Fruit fly (Drosophila melanogaster) whole organism, prepupa: ENCODE data around the gene CG9784.

ENCODE experiments used
- Blimp-1 ChIP-seq: fragments of 200-800 bp; sonication (Bioruptor generic); optimal IDR thresholded peaks from 3 replicates; lab custom pipeline; 2017; ENCODE audit warnings: missing biosample characterization, missing genetic modification characterization, mild to moderate bottlenecking, moderate library complexity, missing genetic modification reagents
- CG10669 ChIP-seq: fragments of 200-800 bp; sonication (Bioruptor generic); optimal IDR thresholded peaks from 3 replicates; lab custom pipeline; 2018; ENCODE audit warnings: missing biosample characterization, mild to moderate bottlenecking, missing genetic modification characterization, moderate library complexity
- CG11762 ChIP-seq: fragments of 200-800 bp; sonication (Bioruptor generic); optimal IDR thresholded peaks from 3 replicates; lab custom pipeline; 2016; ENCODE audit warnings: missing biosample characterization, missing genetic modification characterization; ENCODE audit not compliant: insufficient read depth
- CG1621 ChIP-seq: fragments of 200-800 bp; sonication (Bioruptor generic); optimal IDR thresholded peaks from 3 replicates; lab custom pipeline; 2018; ENCODE audit warnings: missing biosample characterization, mild to moderate bottlenecking, missing genetic modification characterization
- CG16779 ChIP-seq: fragments of 200-800 bp; sonication (Bioruptor generic); optimal IDR thresholded peaks from 3 replicates; lab custom pipeline; 2017; ENCODE audit warnings: missing biosample characterization, mild to moderate bottlenecking, missing genetic modification characterization
- CG3032 ChIP-seq: fragments of 200-800 bp; optimal IDR thresholded peaks from 2 replicates; lab custom pipeline; 2019; ENCODE audit warnings: missing biosample characterization, mild to moderate bottlenecking, missing genetic modification characterization, moderate library complexity
- CG31627 ChIP-seq: fragments of 200-800 bp; sonication (Bioruptor generic); optimal IDR thresholded peaks from 3 replicates; lab custom pipeline; 2016; ENCODE audit warnings: missing biosample characterization, missing genetic modification characterization
- CG32006 ChIP-seq: fragments of 200-800 bp; sonication (Bioruptor generic); optimal IDR thresholded peaks from 3 replicates; lab custom pipeline; 2017; ENCODE audit warnings: missing biosample characterization, mild to moderate bottlenecking, missing genetic modification characterization
- CG34406 ChIP-seq: fragments of 200-800 bp; sonication (Bioruptor generic); optimal IDR thresholded peaks from 3 replicates; lab custom pipeline; 2016; ENCODE audit warnings: missing biosample characterization, missing genetic modification characterization
- CG6792 ChIP-seq: fragments of 200-800 bp; sonication (Bioruptor generic); optimal IDR thresholded peaks from 3 replicates; lab custom pipeline; 2016; ENCODE audit warnings: missing biosample characterization, missing genetic modification characterization
- CG6808 ChIP-seq: fragments of 200-800 bp; sonication (Bioruptor generic); optimal IDR thresholded peaks from 3 replicates; lab custom pipeline; 2017; ENCODE audit warnings: missing biosample characterization, missing genetic modification characterization, mild to moderate bottlenecking, moderate library complexity, missing genetic modification reagents
- CG6854 ChIP-seq: fragments of 200-800 bp; sonication (Bioruptor generic); optimal IDR thresholded peaks from 2 replicates; lab custom pipeline; 2017; ENCODE audit warnings: missing biosample characterization, mild to moderate bottlenecking, missing genetic modification characterization
- CG7368 ChIP-seq: fragments of 200-800 bp; sonication (Bioruptor generic); optimal IDR thresholded peaks from 3 replicates; lab custom pipeline; 2016; ENCODE audit warnings: missing biosample characterization, missing genetic modification characterization
- CG8319 ChIP-seq: fragments of 200-800 bp; sonication (Bioruptor generic); optimal IDR thresholded peaks from 3 replicates; lab custom pipeline; 2016; ENCODE audit warnings: missing biosample characterization, missing genetic modification characterization
- CG8632 ChIP-seq: fragments of 200-800 bp; sonication (Bioruptor generic); optimal IDR thresholded peaks from 3 replicates; lab custom pipeline; 2016; ENCODE audit warnings: missing biosample characterization, missing genetic modification characterization
- Eip75B ChIP-seq: fragments of 200-800 bp; sonication (Bioruptor generic); optimal IDR thresholded peaks from 3 replicates; lab custom pipeline; 2016; ENCODE audit warnings: missing biosample characterization, missing genetic modification characterization
- Eip78C ChIP-seq: fragments of 200-800 bp; sonication (Bioruptor generic); peaks from one replicate; lab custom pipeline; 2016; ENCODE audit warnings: missing biosample characterization, missing genetic modification characterization
- Eip93F ChIP-seq: fragments of 200-800 bp; sonication (Bioruptor generic); optimal IDR thresholded peaks from 2 replicates; lab custom pipeline; 2016; ENCODE audit warnings: missing biosample characterization, mild to moderate bottlenecking, missing genetic modification characterization
- Ets96B ChIP-seq: fragments of 200-800 bp; optimal IDR thresholded peaks from 2 replicates; lab custom pipeline; 2019; ENCODE audit warnings: missing biosample characterization, mild to moderate bottlenecking, missing genetic modification characterization, moderate library complexity
- Gug ChIP-seq: fragments of 200-800 bp; sonication (Bioruptor generic); IDR thresholded peaks from 2 replicates; pipeline ENCODE4 v1.3.6; 2022; ENCODE audit warnings: missing biosample characterization, missing genetic modification characterization
- Hr38 ChIP-seq: sonication (Bioruptor generic); optimal IDR thresholded peaks from 2 replicates; lab custom pipeline; 2016; ENCODE audit warnings: missing biosample characterization, missing genetic modification characterization
- Lpt ChIP-seq: fragments of 200-800 bp; sonication (Bioruptor generic); optimal IDR thresholded peaks from 3 replicates; lab custom pipeline; 2016; ENCODE audit warnings: missing biosample characterization, missing genetic modification characterization
- Met ChIP-seq: fragments of 200-800 bp; sonication (Bioruptor generic); optimal IDR thresholded peaks from 3 replicates; lab custom pipeline; 2016; ENCODE audit warnings: missing biosample characterization, missing genetic modification characterization
- OdsH ChIP-seq: fragments of 200-800 bp; sonication (Bioruptor generic); optimal IDR thresholded peaks from 3 replicates; lab custom pipeline; 2016; ENCODE audit warnings: missing biosample characterization, missing genetic modification characterization
- Sox14 ChIP-seq: fragments of 200-800 bp; sonication (Bioruptor generic); optimal IDR thresholded peaks from 3 replicates; lab custom pipeline; 2016; ENCODE audit warnings: missing biosample characterization, missing genetic modification characterization
- cyc ChIP-seq: fragments of 200-800 bp; sonication (Bioruptor generic); optimal IDR thresholded peaks from 3 replicates; lab custom pipeline; 2016; ENCODE audit warnings: missing biosample characterization, missing genetic modification characterization
- eg ChIP-seq: fragments of 200-800 bp; sonication (Bioruptor generic); IDR thresholded peaks from 3 replicates; pipeline ENCODE4 v1.3.6; 2022; ENCODE audit warnings: missing biosample characterization, missing genetic modification characterization
- esn ChIP-seq: fragments of 200-800 bp; sonication (Bioruptor generic); optimal IDR thresholded peaks from 2 replicates; lab custom pipeline; 2016; ENCODE audit warnings: missing biosample characterization, mild to moderate bottlenecking, missing genetic modification characterization, moderate library complexity
- fd59A ChIP-seq: fragments of 200-800 bp; sonication (Bioruptor generic); optimal IDR thresholded peaks from 2 replicates; lab custom pipeline; 2017; ENCODE audit warnings: missing biosample characterization, mild to moderate bottlenecking, missing genetic modification characterization, missing genetic modification reagents
- fd85E ChIP-seq: fragments of 200-800 bp; sonication (Bioruptor generic); optimal IDR thresholded peaks from 3 replicates; lab custom pipeline; 2016; ENCODE audit warnings: missing biosample characterization, missing genetic modification characterization
- fkh ChIP-seq: fragments of 200-800 bp; sonication (Bioruptor generic); optimal IDR thresholded peaks from 3 replicates; lab custom pipeline; 2017; ENCODE audit warnings: missing biosample characterization, mild to moderate bottlenecking, missing genetic modification characterization, moderate library complexity
- lz ChIP-seq: fragments of 200-800 bp; sonication (Bioruptor generic); optimal IDR thresholded peaks from 3 replicates; lab custom pipeline; 2016; ENCODE audit warnings: missing biosample characterization, missing genetic modification characterization
- spab ChIP-seq: fragments of 200-800 bp; sonication (Bioruptor generic); optimal IDR thresholded peaks from 2 replicates; lab custom pipeline; 2017; ENCODE audit warnings: missing biosample characterization, mild to moderate bottlenecking, missing genetic modification characterization, missing genetic modification reagents
- vri ChIP-seq: fragments of 200-800 bp; sonication (Bioruptor generic); optimal IDR thresholded peaks from 3 replicates; lab custom pipeline; 2016; ENCODE audit warnings: missing biosample characterization, mild to moderate bottlenecking, missing genetic modification characterization

Gene CG9784

DNA sequence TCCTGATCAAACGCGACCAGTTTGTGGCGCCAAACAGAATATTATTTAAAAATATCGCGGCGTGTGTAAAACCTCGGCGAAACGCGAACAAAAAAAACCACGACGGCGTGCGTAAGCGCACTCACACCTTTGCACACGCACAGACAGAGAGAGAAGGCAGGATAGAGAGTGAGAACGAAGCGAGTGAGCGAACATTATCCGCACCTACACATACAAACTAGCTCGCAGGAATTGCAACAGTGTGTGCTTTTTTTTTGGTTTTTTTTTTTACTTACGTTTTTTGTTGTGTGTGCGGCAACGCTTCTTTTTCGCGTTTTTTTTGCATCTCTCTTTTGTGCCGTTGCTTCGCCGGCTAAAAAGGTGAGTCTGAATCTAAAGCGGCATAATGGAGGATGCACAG lies 755 bp upstream of the CG9784 start (continued):
- TF ChIP-seq fd59A (GFP tag; lab: Kevin White, UChicago) (peak; percentile 86), CG7368 (peak; percentile 87), CG6808 (GFP tag; lab: Kevin White, UChicago) (peak; percentile 98), CG6854 (peak; percentile 93), Blimp-1 (GFP tag; lab: Kevin White, UChicago) (peak; percentile 65), CG34406 (peak; percentile 90), Eip78C (peak; percentile 91)

DNA sequence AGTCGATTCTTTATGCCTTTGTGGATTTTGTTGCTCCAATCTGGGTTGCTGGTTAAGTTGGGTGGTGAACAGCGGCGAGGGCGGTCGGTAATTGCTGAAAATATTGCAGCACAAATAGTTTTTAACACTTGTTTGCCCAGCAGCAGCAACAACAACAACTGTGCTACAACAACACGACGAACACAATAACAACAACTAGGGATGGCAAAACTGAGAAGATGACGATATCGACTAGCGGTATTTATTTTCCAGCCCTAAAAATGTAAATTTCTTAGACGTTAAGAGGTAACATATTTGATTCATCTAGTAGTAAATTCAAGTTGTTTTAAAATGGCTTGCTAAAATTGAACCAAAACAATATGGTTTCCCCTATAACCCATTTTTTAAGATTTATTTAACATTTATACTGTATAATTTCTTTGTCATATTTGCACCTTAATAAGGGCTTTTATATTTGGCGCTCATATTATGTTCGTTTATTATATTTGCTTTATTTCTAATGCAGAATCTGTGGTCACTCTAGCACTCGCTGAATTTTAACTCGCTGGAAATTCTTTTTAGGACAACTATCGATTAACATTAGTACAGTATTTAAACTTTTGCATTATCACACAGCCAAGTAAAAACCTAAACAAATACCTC lies 558 bp downstream of the CG9784 start:
- TF ChIP-seq esn (GFP tag; lab: Kevin White, UChicago) (no peak), CG6792 (GFP tag; lab: Kevin White, UChicago) (no peak), spab (no peak), eg (GFP tag; lab: Robert Waterston, UW) (0 out of 3 replicates have a peak, but pooled peaks have one; percentile 31), CG31627 (GFP tag; lab: Kevin White, UChicago) (peak; percentile 10), Hr38 (GFP tag; lab: Kevin White, UChicago) (no peak), Sox14 (GFP tag; lab: Kevin White, UChicago) (no peak), fkh (GFP tag; lab: Kevin White, UChicago) (peak; percentile 89), Gug (no peak), lz (GFP tag; lab: Kevin White, UChicago) (peak; percentile 25), CG8632 (no peak), Eip75B (peak; percentile 9), Lpt (GFP tag; lab: Kevin White, UChicago) (no peak), Met (GFP tag; lab: Kevin White, UChicago) (no peak), CG1621 (tag; lab: Kevin White, UChicago) (no peak), OdsH (no peak), CG8319 (GFP tag; lab: Kevin White, UChicago) (no peak), Eip78C (peak; percentile 71), fd85E (no peak)

DNA sequence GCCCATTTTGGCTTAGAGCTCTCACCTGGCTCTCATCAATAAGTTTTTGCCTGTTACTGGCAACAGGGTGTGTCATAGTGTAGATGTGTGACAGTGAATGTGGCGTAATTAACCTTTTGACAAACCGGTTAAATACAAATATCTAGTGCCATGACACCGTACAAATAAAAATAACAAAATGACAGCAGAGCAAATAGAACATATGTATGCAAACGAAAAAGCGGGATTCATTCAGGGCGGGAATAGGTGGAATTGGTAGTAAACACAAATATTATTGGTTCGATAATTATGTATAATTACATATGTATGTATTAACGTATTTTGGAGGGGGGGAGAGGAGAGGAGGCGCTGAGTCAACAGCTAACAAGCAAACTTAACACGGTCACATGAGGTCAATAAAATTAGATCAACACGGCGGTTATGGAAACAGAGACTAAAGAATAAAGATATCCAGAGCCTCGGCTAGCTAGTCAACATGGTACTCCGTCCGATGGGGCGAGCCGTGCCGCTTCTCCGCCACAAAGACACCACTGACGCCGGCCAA lies 2.7 kb downstream of the CG9784 start:
- TF ChIP-seq Gug (no peak), fkh (GFP tag; lab: Kevin White, UChicago) (peak; percentile 92)

- TF ChIP-seq Hr38 (GFP tag; lab: Kevin White, UChicago) (no peak), cyc (GFP tag; lab: Kevin White, UChicago) (no peak), CG3032 (tag; lab: Kevin White, UChicago) (no peak), Ets96B (no peak), lz (GFP tag; lab: Kevin White, UChicago) (no peak), vri (GFP tag; lab: Kevin White, UChicago) (no peak), spab (no peak), CG11762 (GFP tag; lab: Kevin White, UChicago) (no peak)
Measured at dm6 chrX:16595411-16595810, 3.6 kb downstream of the CG9784 start.

dm6 chrX:16593418-16593817 lies 5.6 kb downstream of the CG9784 start, which contains the start of the genes SMC3 and Ubc7:
TSS of gene SMC3 (minus strand) at chrX:16593439.
TSS of gene Ubc7 (plus strand) at chrX:16593677.
- TF ChIP-seq CG6854 (no peak), fkh (GFP tag; lab: Kevin White, UChicago) (peak; percentile 58), lz (GFP tag; lab: Kevin White, UChicago) (no peak), Eip93F (GFP tag; lab: Kevin White, UChicago) (peak; percentile 33), spab (no peak), Lpt (GFP tag; lab: Kevin White, UChicago) (no peak), vri (GFP tag; lab: Kevin White, UChicago) (no peak), CG32006 (GFP tag; lab: Kevin White, UChicago) (no peak), CG16779 (tag; lab: Kevin White, UChicago) (no peak), esn (GFP tag; lab: Kevin White, UChicago) (peak; percentile 7), CG11762 (GFP tag; lab: Kevin White, UChicago) (no peak), Hr38 (GFP tag; lab: Kevin White, UChicago) (no peak), OdsH (no peak), CG3032 (tag; lab: Kevin White, UChicago) (no peak), CG10669 (no peak), CG8632 (no peak)
